Worm (Caenorhabditis elegans) whole organism, L4 larva: Measurements from ENCODE around the gene rfip-1.
A peak's percentile ranks its signal among the peaks of the same experiment; 100 is the strongest.

ENCODE experiments used
- D1046.2 ChIP-seq: fragments of 200-800 bp; sonication (Bioruptor generic); IDR thresholded peaks from 2 replicates; pipeline ENCODE4 v1.3.6; 2022; ENCODE audit warnings: missing genetic modification characterization, missing compliant biosample characterization
- F10B5.3 ChIP-seq: sonication (generic microtip); optimal IDR thresholded peaks from 2 replicates; lab custom pipeline; 2016; ENCODE audit warnings: mild to moderate bottlenecking, missing genetic modification characterization, missing compliant biosample characterization
- F37D6.2 ChIP-seq: sonication (generic microtip); optimal IDR thresholded peaks from 2 replicates; lab custom pipeline; 2016; ENCODE audit warnings: mild to moderate bottlenecking, missing genetic modification characterization, missing compliant biosample characterization
- F49E8.2 ChIP-seq: sonication (generic microtip); optimal IDR thresholded peaks from 2 replicates; lab custom pipeline; 2016; ENCODE audit warnings: missing compliant biosample characterization, mild to moderate bottlenecking, missing genetic modification characterization, borderline replicate concordance
- T26A8.4 ChIP-seq: fragments of 200-800 bp; sonication (Bioruptor generic); IDR thresholded peaks from 2 replicates; pipeline ENCODE4 v1.3.6; 2022; ENCODE audit warnings: missing genetic modification characterization, missing compliant biosample characterization
- Y105C5A.15 ChIP-seq: fragments of 200-800 bp; sonication (Bioruptor generic); IDR thresholded peaks from 2 replicates; pipeline ENCODE4 v1.3.6; 2022; ENCODE audit warnings: missing genetic modification characterization, missing compliant biosample characterization
- Y48G9A.11 ChIP-seq: fragments of 200-800 bp; sonication (Bioruptor generic); IDR thresholded peaks from 2 replicates; pipeline ENCODE4 v1.3.6; 2022; ENCODE audit warnings: missing genetic modification reagents, missing genetic modification characterization, missing compliant biosample characterization
- ZK337.2 ChIP-seq: fragments of 200-800 bp; sonication (Bioruptor generic); IDR thresholded peaks from 2 replicates; pipeline ENCODE4 v1.3.6; 2022; ENCODE audit warnings: missing genetic modification reagents, missing genetic modification characterization, missing compliant biosample characterization
- aha-1 ChIP-seq: fragments of 150-350 bp; peaks from one replicate; lab custom pipeline; 2014; ENCODE audit warnings: missing biosample characterization, missing genetic modification characterization
- arid-1 ChIP-seq: fragments of 200-800 bp; sonication (Bioruptor generic); conservative IDR thresholded peaks from 2 replicates; pipeline ENCODE4 v1.3.6; 2022; ENCODE audit warnings: missing genetic modification reagents, missing genetic modification characterization, missing compliant biosample characterization
- attf-4 ChIP-seq: sonication (generic microtip); optimal IDR thresholded peaks from 3 replicates; lab custom pipeline; 2017; ENCODE audit warnings: missing biosample characterization, missing genetic modification characterization
- ceh-20 ChIP-seq: fragments of 200-800 bp; sonication (Bioruptor generic); IDR thresholded peaks from 2 replicates; pipeline ENCODE4 v1.3.6; 2022; ENCODE audit warnings: missing genetic modification reagents, missing genetic modification characterization, missing compliant biosample characterization
- ceh-28 ChIP-seq: fragments of 150-350 bp; optimal IDR thresholded peaks from 2 replicates; lab custom pipeline; 2014; ENCODE audit warnings: missing biosample characterization, missing genetic modification reagents, missing genetic modification characterization
- ceh-32 ChIP-seq: sonication (generic microtip); optimal IDR thresholded peaks from 2 replicates; lab custom pipeline; 2016; ENCODE audit warnings: mild to moderate bottlenecking, missing genetic modification characterization, missing compliant biosample characterization; ENCODE audit not compliant: poor library complexity
- ceh-62 ChIP-seq: sonication (generic microtip); optimal IDR thresholded peaks from 2 replicates; lab custom pipeline; 2017; ENCODE audit warnings: missing biosample characterization, missing genetic modification characterization
- ces-1 ChIP-seq: fragments of 150-350 bp; sonication (generic microtip); optimal IDR thresholded peaks from 4 replicates; lab custom pipeline; 2014; ENCODE audit warnings: missing biosample characterization, missing genetic modification reagents, missing genetic modification characterization
- ctbp-1 ChIP-seq: fragments of 200-800 bp; sonication (Bioruptor generic); IDR thresholded peaks from 2 replicates; pipeline ENCODE4 v1.3.6; 2022; ENCODE audit warnings: missing genetic modification reagents, missing genetic modification characterization, missing compliant biosample characterization
- daf-12 ChIP-seq: fragments of 150-350 bp; optimal IDR thresholded peaks from 2 replicates; lab custom pipeline; 2014; ENCODE audit warnings: missing biosample characterization, missing genetic modification reagents, missing genetic modification characterization
- daf-16 ChIP-seq, 3 experiments: sonication (generic microtip); optimal IDR thresholded peaks; 2 replicates each; lab custom pipeline; 2016 to 2017; ENCODE audit warnings: missing genetic modification characterization in 3 of 3, missing genetic modification reagents in 3 of 3, mild to moderate bottlenecking in 2 of 3, missing compliant biosample characterization in 2 of 3, missing biosample characterization in 1 of 3, moderate library complexity in 1 of 3
- daf-19 ChIP-seq: fragments of 200-800 bp; sonication (Bioruptor generic); conservative IDR thresholded peaks from 2 replicates; pipeline ENCODE4 v1.3.6; 2022; ENCODE audit warnings: missing genetic modification characterization, missing compliant biosample characterization
- dmd-9 ChIP-seq: fragments of 200-800 bp; sonication (Bioruptor generic); IDR thresholded peaks from 2 replicates; pipeline ENCODE4 v1.3.6; 2022; ENCODE audit warnings: missing genetic modification reagents, missing genetic modification characterization, missing compliant biosample characterization
- duxl-1 ChIP-seq: sonication (generic microtip); optimal IDR thresholded peaks from 2 replicates; lab custom pipeline; 2016; ENCODE audit warnings: mild to moderate bottlenecking, missing genetic modification characterization, moderate library complexity, missing compliant biosample characterization; ENCODE audit not compliant: poor library complexity
- egl-43 ChIP-seq: fragments of 200-800 bp; sonication (Bioruptor generic); IDR thresholded peaks from 2 replicates; pipeline ENCODE4 v1.3.6; 2022; ENCODE audit warnings: missing genetic modification reagents, missing genetic modification characterization, missing compliant biosample characterization
- hif-1 ChIP-seq, 2 experiments: sonication (generic microtip); optimal IDR thresholded peaks; 2 replicates each; lab custom pipeline; 2016 to 2017; ENCODE audit warnings: missing compliant biosample characterization in 2 of 2, missing genetic modification characterization in 2 of 2, missing genetic modification reagents in 2 of 2, missing genotype in 2 of 2, mild to moderate bottlenecking in 1 of 2
- jun-1 ChIP-seq: fragments of 150-350 bp; optimal IDR thresholded peaks from 2 replicates; lab custom pipeline; 2014; ENCODE audit warnings: missing biosample characterization, missing genetic modification reagents, missing genetic modification characterization
- lin-1 ChIP-seq: fragments of 200-800 bp; sonication (Bioruptor generic); IDR thresholded peaks from 2 replicates; pipeline ENCODE4 v1.3.6; 2022; ENCODE audit warnings: missing genetic modification reagents, missing genetic modification characterization, missing compliant biosample characterization
- lin-38 ChIP-seq: fragments of 200-800 bp; sonication (Bioruptor generic); IDR thresholded peaks from 2 replicates; pipeline ENCODE4 v1.3.6; 2022; ENCODE audit warnings: missing genetic modification reagents, missing genetic modification characterization, missing compliant biosample characterization
- lsy-2 ChIP-seq, 2 experiments: fragments of 150-350 bp in 1 of 2; sonication (generic microtip) in 1 of 2; optimal IDR thresholded peaks; 2 replicates each; lab custom pipeline; 2014 to 2017; ENCODE audit warnings: missing biosample characterization in 2 of 2, missing genetic modification characterization in 2 of 2
- mdl-1 ChIP-seq, 2 experiments: fragments of 150-350 bp in 1 of 2; sonication (generic microtip) in 1 of 2; optimal IDR thresholded peaks; 2 replicates each; lab custom pipeline; 2014 to 2017; ENCODE audit warnings: missing biosample characterization in 2 of 2, missing genetic modification characterization in 2 of 2
- mxl-3 ChIP-seq: fragments of 200-800 bp; sonication (Bioruptor generic); optimal IDR thresholded peaks from 2 replicates; lab custom pipeline; 2018; ENCODE audit warnings: mild to moderate bottlenecking, missing genetic modification characterization, missing compliant biosample characterization
- nhr-102 ChIP-seq: sonication (generic microtip); optimal IDR thresholded peaks from 2 replicates; lab custom pipeline; 2016; ENCODE audit warnings: mild to moderate bottlenecking, missing genetic modification characterization, moderate library complexity, missing compliant biosample characterization
- nhr-41 ChIP-seq: fragments of 200-800 bp; sonication (Bioruptor generic); IDR thresholded peaks from 2 replicates; pipeline ENCODE4 v1.3.6; 2022; ENCODE audit warnings: missing genetic modification reagents, missing genetic modification characterization, missing compliant biosample characterization
- nhr-48 ChIP-seq: sonication (generic microtip); optimal IDR thresholded peaks from 2 replicates; lab custom pipeline; 2016; ENCODE audit warnings: mild to moderate bottlenecking, missing genetic modification characterization, missing compliant biosample characterization
- nhr-76 ChIP-seq: fragments of 150-350 bp; optimal IDR thresholded peaks from 2 replicates; lab custom pipeline; 2014; ENCODE audit warnings: missing biosample characterization, missing genetic modification characterization
- pha-4 ChIP-seq, 2 experiments: fragments of 150-350 bp in 1 of 2; fragments of 200-800 bp in 1 of 2; sonication (Bioruptor generic) in 1 of 2; IDR thresholded peaks in 1 of 2; optimal IDR thresholded peaks in 1 of 2; 2 replicates each; pipeline versions ENCODE4 v1.3.6 to Lab custom; 2014 to 2022; ENCODE audit warnings: missing genetic modification characterization in 2 of 2, missing genetic modification reagents in 2 of 2, missing biosample characterization in 1 of 2, missing compliant biosample characterization in 1 of 2
- saeg-2 ChIP-seq: fragments of 200-800 bp; sonication (Bioruptor generic); IDR thresholded peaks from 2 replicates; pipeline ENCODE4 v1.3.6; 2022; ENCODE audit warnings: missing genetic modification reagents, missing genetic modification characterization, missing compliant biosample characterization
- set-16 ChIP-seq: fragments of 200-800 bp; sonication (Bioruptor generic); IDR thresholded peaks from 2 replicates; pipeline ENCODE4 v1.3.6; 2022; ENCODE audit warnings: missing genetic modification reagents, missing genetic modification characterization, missing compliant biosample characterization
- skn-1 ChIP-seq: fragments of 150-350 bp; optimal IDR thresholded peaks from 2 replicates; lab custom pipeline; 2014; ENCODE audit warnings: missing biosample characterization, missing genetic modification characterization
- snpc-1.2 ChIP-seq: fragments of 200-800 bp; sonication (Bioruptor generic); IDR thresholded peaks from 2 replicates; pipeline ENCODE4 v1.3.6; 2022; ENCODE audit warnings: missing genetic modification reagents, missing genetic modification characterization, missing compliant biosample characterization
- snpc-4 ChIP-seq: fragments of 150-350 bp; optimal IDR thresholded peaks from 2 replicates; lab custom pipeline; 2014; ENCODE audit warnings: missing biosample characterization, missing genetic modification characterization
- spr-3 ChIP-seq: fragments of 200-800 bp; sonication (Bioruptor generic); optimal IDR thresholded peaks from 2 replicates; lab custom pipeline; 2018; ENCODE audit warnings: mild to moderate bottlenecking, missing genetic modification characterization, missing compliant biosample characterization
- tra-1 ChIP-seq: fragments of 200-800 bp; sonication (Bioruptor generic); IDR thresholded peaks from 2 replicates; pipeline ENCODE4 v1.3.6; 2022; ENCODE audit warnings: missing genetic modification reagents, missing genetic modification characterization, missing compliant biosample characterization
- unc-39 ChIP-seq: sonication (generic microtip); optimal IDR thresholded peaks from 2 replicates; lab custom pipeline; 2017; ENCODE audit warnings: missing biosample characterization, missing genetic modification characterization
- unc-62 ChIP-seq, 3 experiments: fragments of 150-350 bp in 1 of 3; sonication (generic microtip); optimal IDR thresholded peaks in 2 of 3; peaks in 1 of 3; 1 replicate in 1 of 3; 2 replicates in 2 of 3; lab custom pipeline; 2014 to 2017; ENCODE audit warnings: missing biosample characterization in 3 of 3, missing genetic modification characterization in 3 of 3, missing genetic modification reagents in 3 of 3, missing genotype in 1 of 3
- vab-7 ChIP-seq: fragments of 200-800 bp; sonication (Bioruptor generic); IDR thresholded peaks from 2 replicates; pipeline ENCODE4 v1.3.6; 2022; ENCODE audit warnings: missing genetic modification reagents, missing genetic modification characterization, missing compliant biosample characterization
- zfp-3 ChIP-seq: fragments of 200-800 bp; sonication (Bioruptor generic); conservative IDR thresholded peaks from 2 replicates; pipeline ENCODE4 v1.3.6; 2022; ENCODE audit warnings: missing genetic modification reagents, missing genetic modification characterization, missing compliant biosample characterization
- zip-11 ChIP-seq: fragments of 200-800 bp; sonication (Bioruptor generic); IDR thresholded peaks from 2 replicates; pipeline ENCODE4 v1.3.6; 2022; ENCODE audit warnings: missing genetic modification characterization, missing compliant biosample characterization
- zip-2 ChIP-seq: fragments of 150-350 bp; optimal IDR thresholded peaks from 2 replicates; lab custom pipeline; 2014; ENCODE audit warnings: missing biosample characterization, missing genetic modification characterization
- ztf-7 ChIP-seq: fragments of 150-350 bp; optimal IDR thresholded peaks from 2 replicates; lab custom pipeline; 2014; ENCODE audit warnings: missing biosample characterization, missing genetic modification characterization

Gene rfip-1

DNA sequence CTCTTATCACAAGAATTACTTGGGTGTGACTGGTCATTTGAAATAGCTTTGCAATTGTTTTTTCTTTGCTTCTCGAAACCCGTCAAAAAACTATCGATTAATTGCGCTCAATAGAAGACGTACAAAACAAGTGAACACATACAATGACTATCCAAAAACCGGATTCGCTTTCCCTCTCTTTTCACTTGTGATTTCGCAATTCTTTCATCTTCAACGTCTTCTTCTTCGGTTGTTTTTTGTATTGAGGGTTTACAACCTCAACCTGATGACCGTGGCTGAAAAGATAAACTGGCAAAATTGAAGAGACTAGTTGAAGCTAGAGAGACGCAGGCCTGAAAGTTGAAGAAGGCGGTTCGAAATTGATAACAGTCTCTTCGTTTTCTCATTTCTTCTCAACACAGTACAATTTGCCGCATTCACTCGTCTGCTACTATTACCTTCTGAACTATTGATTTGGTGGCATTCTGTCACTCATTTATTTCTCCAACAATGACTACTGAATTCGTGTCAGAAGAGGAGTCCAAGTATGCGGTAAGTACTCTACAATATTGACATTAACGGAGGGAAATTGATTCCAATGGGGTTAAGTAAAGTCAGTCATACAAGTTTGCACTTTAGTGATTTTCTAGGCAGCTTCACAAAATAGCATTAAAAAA lies 1.7 kb downstream of the rfip-1 start (continued):
- TF ChIP-seq saeg-2 (GFP tag; lab: Robert Waterston, UW), result no peak
- TF ChIP-seq spr-3, result no peak
- no peak for TF ChIP-seq snpc-1.2 (GFP tag; lab: Robert Waterston, UW)
- no peak for TF ChIP-seq zfp-3 (GFP tag; lab: Robert Waterston, UW)
- TF ChIP-seq vab-7 (GFP tag; lab: Robert Waterston, UW), result no peak
- TF ChIP-seq attf-4 (tag; lab: Kevin White, UChicago), result no peak
- TF ChIP-seq tra-1 (GFP tag; lab: Robert Waterston, UW), result no peak
- no peak for TF ChIP-seq pha-4 (GFP tag; IDR thresholded peaks at IDR 0.05; lab: Robert Waterston, UW)
- no peak for TF ChIP-seq pha-4 (tag; optimal IDR thresholded peaks at IDR 0.05; lab: Kevin White, UChicago)
- no peak for TF ChIP-seq arid-1 (GFP tag; lab: Robert Waterston, UW)
- no peak for TF ChIP-seq zip-11 (GFP tag; lab: Robert Waterston, UW)
- peak; percentile 48 for TF ChIP-seq mxl-3 (GFP tag; lab: Kevin White, UChicago)
- no peak for TF ChIP-seq daf-19 (GFP tag; lab: Robert Waterston, UW)
- TF ChIP-seq Y48G9A.11, result no peak
- TF ChIP-seq F10B5.3 (tag; lab: Kevin White, UChicago), result no peak
- TF ChIP-seq Y105C5A.15 (GFP tag; lab: Robert Waterston, UW), result no peak
- TF ChIP-seq daf-12 (tag; lab: Kevin White, UChicago), result no peak
- TF ChIP-seq ZK337.2 (GFP tag; lab: Robert Waterston, UW), result no peak
- TF ChIP-seq egl-43 (GFP tag; lab: Robert Waterston, UW), result no peak
- no peak for TF ChIP-seq unc-62 (GFP tag; optimal IDR thresholded peaks at IDR 0.05 in 1 of 2; lab: Kevin White, UChicago)
- no peak for TF ChIP-seq unc-62 (tag; optimal IDR thresholded peaks at IDR 0.05; lab: Kevin White, UChicago)
- TF ChIP-seq lin-1 (GFP tag; lab: Robert Waterston, UW), result no peak
- no peak for TF ChIP-seq ceh-28 (tag; lab: Kevin White, UChicago)
- no peak for TF ChIP-seq F37D6.2 (tag; lab: Kevin White, UChicago)
- TF ChIP-seq ceh-20 (GFP tag; lab: Robert Waterston, UW), result no peak
- no peak for TF ChIP-seq dmd-9 (GFP tag; lab: Robert Waterston, UW)
- TF ChIP-seq hif-1 (tag; optimal IDR thresholded peaks at IDR 0.05; lab: Kevin White, UChicago), result no peak
- TF ChIP-seq F49E8.2 (tag; lab: Kevin White, UChicago), result no peak
- no peak for TF ChIP-seq duxl-1 (tag; lab: Kevin White, UChicago)
- TF ChIP-seq nhr-76 (tag; lab: Kevin White, UChicago), result no peak
- TF ChIP-seq aha-1 (tag; lab: Kevin White, UChicago), result peak; percentile 70
- TF ChIP-seq T26A8.4 (GFP tag; lab: Robert Waterston, UW), result no peak
- no peak for TF ChIP-seq D1046.2
- TF ChIP-seq set-16, result no peak
- no peak; the same call in 1 of the 2 replicates for TF ChIP-seq lin-38 (GFP tag; lab: Robert Waterston, UW)
- TF ChIP-seq mdl-1 (tag; optimal IDR thresholded peaks at IDR 0.05; lab: Kevin White, UChicago), result peak in 1 of 2 experiments; percentile 25
- TF ChIP-seq daf-16 (GFP tag; optimal IDR thresholded peaks at IDR 0.05; lab: Kevin White, UChicago), result no peak
- peak; percentile 36 for TF ChIP-seq daf-16 (tag; optimal IDR thresholded peaks at IDR 0.05; lab: Kevin White, UChicago)
- no peak for TF ChIP-seq ceh-62 (tag; lab: Kevin White, UChicago)
- TF ChIP-seq nhr-41 (GFP tag; lab: Robert Waterston, UW), result no peak
- TF ChIP-seq zip-2 (tag; lab: Kevin White, UChicago), result no peak
- no peak for TF ChIP-seq snpc-4 (tag; lab: Kevin White, UChicago)
- TF ChIP-seq ctbp-1, result no peak
- TF ChIP-seq jun-1 (tag; lab: Kevin White, UChicago), result no peak
- TF ChIP-seq ceh-32 (tag; lab: Kevin White, UChicago), result no peak
- no peak for TF ChIP-seq ztf-7 (tag; lab: Kevin White, UChicago)
- peak; percentile 4 for TF ChIP-seq nhr-102 (tag; lab: Kevin White, UChicago)
- TF ChIP-seq ces-1 (GFP tag; lab: Kevin White, UChicago), result no peak
- TF ChIP-seq unc-39 (tag; lab: Kevin White, UChicago), result no peak
- TF ChIP-seq lsy-2 (tag; optimal IDR thresholded peaks at IDR 0.05; lab: Kevin White, UChicago), result peak; percentile 21 to 32
- no peak for TF ChIP-seq skn-1 (tag; lab: Kevin White, UChicago)
- peak; percentile 42 for TF ChIP-seq nhr-48
